In the genomic region with DNA sequence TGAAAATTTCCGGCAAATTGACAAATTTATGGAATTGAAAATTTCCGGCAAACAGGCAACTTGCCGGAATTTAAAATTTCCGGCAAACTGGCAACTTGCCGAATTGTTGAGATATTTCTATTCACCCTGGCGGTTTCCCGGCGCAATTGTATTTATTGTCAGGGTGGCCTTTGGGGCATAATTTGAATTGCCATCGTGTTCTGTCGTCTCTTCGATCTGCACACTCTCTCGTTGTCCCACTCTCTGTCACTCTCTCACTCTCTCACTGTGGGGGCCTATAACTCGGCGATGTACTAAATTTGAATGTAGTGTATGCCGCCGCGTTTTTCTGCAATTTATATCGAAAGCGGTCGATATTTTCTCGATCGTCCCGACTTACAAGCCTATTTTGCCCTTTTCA, we compare ENCODE assay signal across 1 worm cellular context.
TF ChIP-seq lines count a peak whose summit lies in the region.

No protein-coding gene starts in this region.

TF ChIP-seq in whole organism, L1 larva, 84 proteins besides CTCF, POLR2A, EP300 and RAD21 (continued from another document):
- TF ChIP-seq unc-62 (GFP tag; optimal IDR thresholded peaks at IDR 0.05; lab: Kevin White, UChicago) (no peak), nhr-20 (tag; optimal IDR thresholded peaks at IDR 0.05; lab: Kevin White, UChicago) (no peak)
TF ChIP-seq in whole organism, L1 larva: peak in this region for 9.
